Worm (Caenorhabditis elegans): ENCODE results near the gene F23B2.7.

The F23B2.7 gene

DNA sequence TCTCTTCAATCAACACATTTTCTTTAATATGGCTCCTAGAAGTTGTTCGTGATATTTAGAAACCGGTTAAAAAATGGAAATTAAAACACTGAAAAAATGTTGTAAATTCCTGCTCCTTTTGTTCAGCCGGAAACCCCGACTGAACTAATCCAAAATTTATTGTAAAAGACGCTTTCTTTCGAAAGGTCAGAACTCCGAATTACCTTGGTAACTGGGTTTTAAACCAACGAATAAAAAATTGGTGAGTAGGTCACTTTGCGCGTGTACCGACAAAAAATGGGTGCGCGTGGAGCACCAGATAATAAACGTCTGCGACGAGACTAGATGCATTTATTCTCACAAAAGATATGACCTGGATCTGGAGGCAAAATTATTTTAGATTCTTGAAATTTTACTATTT lies 19.7 kb upstream of the F23B2.7 start (continued):
- TF ChIP-seq unc-130 (GFP tag; optimal IDR thresholded peaks at IDR 0.05) = no peak
- TF ChIP-seq lin-15B (tag; optimal IDR thresholded peaks at IDR 0.05) = no peak
- TF ChIP-seq nhr-41 (GFP tag; IDR thresholded peaks at IDR 0.05) = 0 out of 2 replicates have a peak, but pooled peaks have one; percentile 26
- no peak for TF ChIP-seq daf-19 (GFP tag; conservative IDR thresholded peaks at IDR 0.05)
- no peak for TF ChIP-seq tag-97 (GFP tag; IDR thresholded peaks at IDR 0.05)
- no peak for TF ChIP-seq cey-2 (tag; optimal IDR thresholded peaks at IDR 0.05; ENCODE audit: borderline replicate concordance, insufficient read depth)
- no peak for TF ChIP-seq F37D6.2 (tag; optimal IDR thresholded peaks at IDR 0.05)
- no peak for TF ChIP-seq pha-4 (GFP tag; IDR thresholded peaks at IDR 0.05)
- TF ChIP-seq pha-4 (tag; optimal IDR thresholded peaks at IDR 0.05) = no peak
- peak; percentile 33 for TF ChIP-seq lin-38 (GFP tag; IDR thresholded peaks at IDR 0.05)
- TF ChIP-seq dmd-6 (GFP tag; IDR thresholded peaks at IDR 0.05) = no peak
- no peak for TF ChIP-seq egl-43 (GFP tag; IDR thresholded peaks at IDR 0.05)
- TF ChIP-seq tra-1 (GFP tag; IDR thresholded peaks at IDR 0.05) = no peak
- no peak for TF ChIP-seq dpl-1 (GFP tag; optimal IDR thresholded peaks at IDR 0.05)
- no peak for TF ChIP-seq mep-1 (tag; optimal IDR thresholded peaks at IDR 0.05)
- no peak for TF ChIP-seq sdz-12 (GFP tag; optimal IDR thresholded peaks at IDR 0.05)
- no peak for TF ChIP-seq unc-62 (GFP tag; optimal IDR thresholded peaks at IDR 0.05 in 1 of 2)
- TF ChIP-seq unc-62 (tag; optimal IDR thresholded peaks at IDR 0.05) = no peak
- no peak for TF ChIP-seq D1046.2 (GFP tag; IDR thresholded peaks at IDR 0.05)
- no peak for TF ChIP-seq ceh-82 (tag; optimal IDR thresholded peaks at IDR 0.05)
- TF ChIP-seq daf-16 (GFP tag; optimal IDR thresholded peaks at IDR 0.05) = no peak
- TF ChIP-seq daf-16 (tag; optimal IDR thresholded peaks at IDR 0.05) = peak; percentile 19
- no peak for TF ChIP-seq snpc-4 (tag; optimal IDR thresholded peaks at IDR 0.05)
- TF ChIP-seq nhr-25 (tag; optimal IDR thresholded peaks at IDR 0.05; ENCODE audit: borderline replicate concordance, insufficient read depth) = no peak
- no peak for TF ChIP-seq lin-29 (GFP tag; IDR thresholded peaks at IDR 0.05)
- TF ChIP-seq nhr-237 (tag; optimal IDR thresholded peaks at IDR 0.05) = no peak
- TF ChIP-seq ceh-20 (GFP tag; IDR thresholded peaks at IDR 0.05) = no peak
- no peak for TF ChIP-seq lin-1 (GFP tag; IDR thresholded peaks at IDR 0.05)
- TF ChIP-seq rbr-2 (tag; optimal IDR thresholded peaks at IDR 0.05) = no peak
- peak; percentile 73 for TF ChIP-seq T26A8.4 (GFP tag; IDR thresholded peaks at IDR 0.05)
- TF ChIP-seq spr-1 (tag; optimal IDR thresholded peaks at IDR 0.05) = no peak
- TF ChIP-seq gei-8 (GFP tag; optimal IDR thresholded peaks at IDR 0.05) = no peak
- peak; percentile 88 for TF ChIP-seq snpc-1.2 (GFP tag; IDR thresholded peaks at IDR 0.05)
- no peak for TF ChIP-seq zfp-2 (tag; optimal IDR thresholded peaks at IDR 0.05)
- TF ChIP-seq fos-1 (tag; optimal IDR thresholded peaks at IDR 0.05) = no peak
- TF ChIP-seq lsy-2 (tag; optimal IDR thresholded peaks at IDR 0.05) = no peak
- TF ChIP-seq madf-5 (GFP tag; IDR thresholded peaks at IDR 0.05) = no peak
- no peak for TF ChIP-seq unc-39 (tag; optimal IDR thresholded peaks at IDR 0.05)
- 0 out of 2 replicates have a peak, but pooled peaks have one; percentile 27 for TF ChIP-seq zfp-3 (GFP tag; conservative IDR thresholded peaks at IDR 0.05)
- no peak for TF ChIP-seq egl-27 (tag; optimal IDR thresholded peaks at IDR 0.05)
- peak; percentile 13 for TF ChIP-seq lin-13 (GFP tag; optimal IDR thresholded peaks at IDR 0.05)
- 0 out of 2 replicates have a peak, but pooled peaks have one; percentile 18 for TF ChIP-seq php-3 (GFP tag; IDR thresholded peaks at IDR 0.05)
- TF ChIP-seq ztf-11 (tag; optimal IDR thresholded peaks at IDR 0.05) = no peak
- TF ChIP-seq skn-1 (tag; optimal IDR thresholded peaks at IDR 0.05) = no peak

DNA sequence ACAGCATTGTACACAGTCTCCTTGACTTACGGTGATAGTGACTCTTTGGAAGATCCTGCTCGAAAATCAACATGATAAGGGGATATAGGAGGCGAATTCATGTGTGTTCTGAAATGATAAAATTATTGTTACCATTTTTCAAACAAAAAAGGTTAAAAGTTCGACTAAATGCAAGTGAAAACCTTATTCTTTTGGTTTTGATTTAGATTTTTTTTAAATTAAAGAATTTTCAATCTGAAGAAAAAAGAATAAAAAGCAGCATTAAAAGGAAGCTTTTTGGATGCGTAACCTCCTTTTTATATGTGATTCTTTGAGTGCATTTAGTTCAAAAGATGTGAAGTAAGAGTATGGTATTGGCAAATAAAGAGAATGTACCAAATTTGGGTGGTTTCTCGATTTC lies 14.9 kb upstream of the F23B2.7 start, which contains the start of gene delm-1:
Gene delm-1 (minus strand): TSS at position 101 of the 400 bp plus-strand sequence.
- TF ChIP-seq daf-19 (GFP tag; conservative IDR thresholded peaks at IDR 0.05) (no peak), unc-130 (GFP tag; optimal IDR thresholded peaks at IDR 0.05) (no peak), dmd-6 (GFP tag; IDR thresholded peaks at IDR 0.05) (no peak), T26A8.4 (GFP tag; IDR thresholded peaks at IDR 0.05) (no peak), ama-1 (optimal IDR thresholded peaks at IDR 0.05) (no peak), lin-15B (tag; optimal IDR thresholded peaks at IDR 0.05) (no peak)
